Fruit fly (Drosophila melanogaster): ENCODE data around the gene Or65b.

DNA sequence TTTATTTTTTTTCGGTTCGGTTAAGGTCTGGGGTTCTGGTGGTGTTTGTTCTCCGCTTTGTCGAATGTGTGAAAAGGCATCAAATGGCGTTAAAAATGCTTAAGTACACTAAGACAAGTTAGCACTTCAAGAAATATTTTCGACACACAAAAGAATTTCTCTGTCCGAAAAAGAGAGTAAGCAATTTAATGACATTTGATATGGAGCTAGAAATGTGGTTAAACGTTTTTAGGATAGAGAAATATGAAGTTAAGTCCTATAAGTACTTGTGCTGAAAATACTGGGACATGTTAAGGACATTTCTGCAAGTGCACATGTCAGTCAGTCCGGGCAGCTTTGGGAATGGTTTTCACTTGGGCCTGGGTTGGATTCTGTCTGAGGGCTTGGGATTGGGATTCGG, 18.8 kb downstream of the Or65b start:
- TF ChIP-seq CG17806 (tag; optimal IDR thresholded peaks at IDR 0.05), result peak; percentile 13
- TF ChIP-seq EcR (GFP tag; optimal IDR thresholded peaks at IDR 0.05), result no peak
- no peak for TF ChIP-seq CG12605 (GFP tag; IDR thresholded peaks at IDR 0.05)
- no peak for TF ChIP-seq Ets98B (GFP tag; IDR thresholded peaks at IDR 0.05)

Measured in whole organism, pupa.